Worm (Caenorhabditis elegans) whole organism, L3 larva: ENCODE data around the gene H01M10.1.

Experiments used
- R02D3.7 ChIP-seq: fragments of 150-350 bp; optimal IDR thresholded peaks from 2 replicates; lab custom pipeline; 2014; ENCODE audit warnings: missing biosample characterization, missing genetic modification characterization
- ama-1 ChIP-seq: fragments of 150-350 bp; optimal IDR thresholded peaks from 2 replicates; lab custom pipeline; 2018
- ceh-16 ChIP-seq: sonication (generic microtip); optimal IDR thresholded peaks from 2 replicates; lab custom pipeline; 2017; ENCODE audit warnings: missing biosample characterization, missing genetic modification characterization
- ceh-82 ChIP-seq: fragments of 150-350 bp; optimal IDR thresholded peaks from 2 replicates; lab custom pipeline; 2014; ENCODE audit warnings: missing biosample characterization, missing genetic modification characterization
- ceh-9 ChIP-seq: sonication (generic microtip); optimal IDR thresholded peaks from 2 replicates; lab custom pipeline; 2018; ENCODE audit warnings: missing biosample characterization, missing genetic modification characterization
- egl-27 ChIP-seq: sonication (generic microtip); optimal IDR thresholded peaks from 4 replicates; lab custom pipeline; 2017; ENCODE audit warnings: missing biosample characterization, missing genetic modification reagents, missing genetic modification characterization
- egl-5 ChIP-seq: fragments of 150-350 bp; optimal IDR thresholded peaks from 2 replicates; lab custom pipeline; 2017; ENCODE audit warnings: missing biosample characterization, missing genetic modification reagents, missing genetic modification characterization, inconsistent platforms
- elt-2 ChIP-seq: sonication (generic microtip); optimal IDR thresholded peaks from 2 replicates; lab custom pipeline; 2016; ENCODE audit warnings: missing genetic modification reagents, mild to moderate bottlenecking, missing genetic modification characterization, missing compliant biosample characterization
- elt-3 ChIP-seq, 3 experiments: fragments of 150-350 bp in 1 of 3; sonication (generic microtip) in 2 of 3; optimal IDR thresholded peaks; 2 replicates in 2 of 3; 4 replicates in 1 of 3; lab custom pipeline; 2014 to 2017; ENCODE audit warnings: missing biosample characterization in 3 of 3, missing genetic modification characterization in 3 of 3
- fkh-2 ChIP-seq: fragments of 150-350 bp; optimal IDR thresholded peaks from 2 replicates; lab custom pipeline; 2014; ENCODE audit warnings: missing biosample characterization, missing genetic modification reagents, missing genetic modification characterization
- fos-1 ChIP-seq: fragments of 150-350 bp; optimal IDR thresholded peaks from 2 replicates; lab custom pipeline; 2014; ENCODE audit warnings: missing biosample characterization, missing genetic modification characterization
- hmg-11 ChIP-seq: sonication (generic microtip); optimal IDR thresholded peaks from 2 replicates; lab custom pipeline; 2016; ENCODE audit warnings: missing genetic modification characterization, missing compliant biosample characterization
- jun-1 ChIP-seq: fragments of 150-350 bp; optimal IDR thresholded peaks from 2 replicates; lab custom pipeline; 2014; ENCODE audit warnings: missing biosample characterization, missing genetic modification reagents, missing genetic modification characterization
- lin-39 ChIP-seq: fragments of 150-350 bp; optimal IDR thresholded peaks from 2 replicates; lab custom pipeline; 2018; ENCODE audit warnings: missing biosample characterization, missing genetic modification reagents, missing genetic modification characterization
- lsy-12 ChIP-seq: sonication (generic microtip); optimal IDR thresholded peaks from 2 replicates; lab custom pipeline; 2016; ENCODE audit warnings: mild to moderate bottlenecking, missing genetic modification characterization, missing compliant biosample characterization
- mdl-1 ChIP-seq: fragments of 150-350 bp; optimal IDR thresholded peaks from 2 replicates; lab custom pipeline; 2014; ENCODE audit warnings: missing biosample characterization, missing genetic modification characterization
- nfya-1 ChIP-seq: sonication (generic microtip); optimal IDR thresholded peaks from 2 replicates; lab custom pipeline; 2017; ENCODE audit warnings: missing genetic modification characterization, mild to moderate bottlenecking, missing compliant biosample characterization, antibody characterized with exemption, moderate library complexity; ENCODE audit not compliant: insufficient read depth
- nhr-12 ChIP-seq: fragments of 150-350 bp; optimal IDR thresholded peaks from 2 replicates; lab custom pipeline; 2014; ENCODE audit warnings: missing biosample characterization, missing genetic modification characterization
- nhr-23 ChIP-seq: fragments of 150-350 bp; optimal IDR thresholded peaks from 2 replicates; lab custom pipeline; 2014; ENCODE audit warnings: missing biosample characterization, missing genetic modification reagents, missing genetic modification characterization
- nhr-237 ChIP-seq: fragments of 150-350 bp; optimal IDR thresholded peaks from 2 replicates; lab custom pipeline; 2014; ENCODE audit warnings: missing biosample characterization, missing genetic modification characterization
- nhr-25 ChIP-seq: sonication (generic microtip); optimal IDR thresholded peaks from 2 replicates; lab custom pipeline; 2017; ENCODE audit warnings: missing biosample characterization, missing genetic modification characterization
- nhr-43 ChIP-seq: sonication (generic microtip); optimal IDR thresholded peaks from 2 replicates; lab custom pipeline; 2016; ENCODE audit warnings: mild to moderate bottlenecking, missing genetic modification characterization, missing compliant biosample characterization; ENCODE audit not compliant: poor library complexity, severe bottlenecking
- nhr-67 ChIP-seq: fragments of 150-350 bp; optimal IDR thresholded peaks from 2 replicates; lab custom pipeline; 2014; ENCODE audit warnings: missing biosample characterization, missing genetic modification characterization
- nhr-76 ChIP-seq: fragments of 150-350 bp; sonication (generic microtip); optimal IDR thresholded peaks from 5 replicates; lab custom pipeline; 2014; ENCODE audit warnings: missing biosample characterization, missing genetic modification characterization
- pha-4 ChIP-seq: fragments of 150-350 bp; optimal IDR thresholded peaks from 2 replicates; lab custom pipeline; 2014; ENCODE audit warnings: missing biosample characterization, missing genetic modification reagents, missing genetic modification characterization
- pqm-1 ChIP-seq: fragments of 150-350 bp; optimal IDR thresholded peaks from 2 replicates; lab custom pipeline; 2017; ENCODE audit warnings: missing biosample characterization, missing genetic modification characterization, inconsistent platforms
- sea-2 ChIP-seq: fragments of 150-350 bp; sonication (generic microtip); optimal IDR thresholded peaks from 4 replicates; lab custom pipeline; 2014; ENCODE audit warnings: missing biosample characterization, missing genetic modification reagents, missing genetic modification characterization
- skn-1 ChIP-seq: fragments of 150-350 bp; optimal IDR thresholded peaks from 2 replicates; lab custom pipeline; 2014; ENCODE audit warnings: missing biosample characterization, missing genetic modification characterization
- snpc-4 ChIP-seq: fragments of 150-350 bp; optimal IDR thresholded peaks from 2 replicates; lab custom pipeline; 2014; ENCODE audit warnings: missing biosample characterization, missing genetic modification characterization
- tbx-2 ChIP-seq: sonication (generic microtip); optimal IDR thresholded peaks from 2 replicates; lab custom pipeline; 2016; ENCODE audit warnings: mild to moderate bottlenecking, missing genetic modification characterization, missing compliant biosample characterization
- unc-39 ChIP-seq: sonication (generic microtip); optimal IDR thresholded peaks from 4 replicates; lab custom pipeline; 2017; ENCODE audit warnings: missing biosample characterization, missing genetic modification characterization
- unc-62 ChIP-seq: fragments of 150-350 bp; sonication (generic microtip); optimal IDR thresholded peaks from 4 replicates; lab custom pipeline; 2014; ENCODE audit warnings: missing biosample characterization, missing genetic modification reagents, missing genetic modification characterization
- zag-1 ChIP-seq: fragments of 150-350 bp; optimal IDR thresholded peaks from 2 replicates; lab custom pipeline; 2014; ENCODE audit warnings: missing biosample characterization, missing genetic modification characterization
- ztf-11 ChIP-seq: fragments of 150-350 bp; optimal IDR thresholded peaks from 2 replicates; lab custom pipeline; 2014; ENCODE audit warnings: missing biosample characterization, missing genetic modification characterization

Gene H01M10.1

DNA sequence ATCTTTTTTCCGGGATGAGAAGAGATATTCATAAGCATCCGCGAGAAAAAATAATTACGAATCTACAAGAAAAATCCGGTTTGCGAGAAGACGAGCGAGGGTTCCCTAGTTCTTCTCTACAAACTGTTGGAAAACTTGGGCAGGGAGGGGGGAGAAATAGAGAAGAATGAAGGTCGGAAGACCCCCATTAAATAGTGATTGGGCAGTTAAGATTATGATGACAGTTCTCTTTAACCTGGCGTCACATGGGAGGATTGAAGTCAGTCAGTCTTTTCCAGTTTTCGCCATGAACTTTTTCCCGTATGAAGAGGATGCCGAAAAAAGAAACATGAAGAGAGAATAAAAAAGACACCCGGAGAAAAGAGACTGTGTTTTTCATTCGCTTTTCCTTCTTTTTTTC, 10.4 kb upstream of the H01M10.1 start:
- TF ChIP-seq pqm-1 (no peak), egl-5 (tag; lab: Kevin White, UChicago) (peak; percentile 76), ama-1 (lab: Kevin White, UChicago) (peak; percentile 67), mdl-1 (tag; lab: Kevin White, UChicago) (peak; percentile 1), elt-3 (tag; optimal IDR thresholded peaks at IDR 0.05; lab: Kevin White, UChicago) (peak in 1 of 3 experiments; percentile 25), lsy-12 (tag; lab: Kevin White, UChicago) (peak; percentile 15), nhr-237 (tag; lab: Kevin White, UChicago) (no peak), nfya-1 (tag; lab: Kevin White, UChicago) (peak; percentile 23), jun-1 (tag; lab: Kevin White, UChicago) (peak; percentile 13), nhr-43 (tag; lab: Kevin White, UChicago) (peak; percentile 71), nhr-23 (tag; lab: Kevin White, UChicago) (peak; percentile 89), elt-2 (tag; lab: Kevin White, UChicago) (no peak), tbx-2 (tag; lab: Kevin White, UChicago) (peak; percentile 15), nhr-25 (peak; percentile 86), nhr-12 (tag; lab: Kevin White, UChicago) (no peak)

DNA sequence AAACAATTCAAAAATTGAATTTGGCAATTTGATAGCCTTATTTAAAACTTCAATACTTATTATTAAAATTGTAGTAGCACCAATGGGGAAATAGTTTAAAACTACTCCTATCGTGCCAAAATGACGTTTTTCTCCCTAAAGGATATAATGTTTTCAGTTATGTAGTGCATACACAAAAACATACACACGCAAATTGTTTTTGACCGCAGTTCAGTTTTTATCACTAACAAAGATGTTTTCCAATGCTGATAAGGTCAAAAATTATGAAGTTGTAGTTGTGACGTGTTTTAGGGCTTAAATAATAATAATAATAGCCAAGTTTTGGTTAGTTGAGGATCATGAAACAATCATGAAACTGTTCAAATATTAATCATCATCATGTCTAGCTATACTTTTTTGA, 9.6 kb upstream of the H01M10.1 start:
- TF ChIP-seq elt-2 (tag; lab: Kevin White, UChicago) (peak; percentile 18), ztf-11 (no peak)

DNA sequence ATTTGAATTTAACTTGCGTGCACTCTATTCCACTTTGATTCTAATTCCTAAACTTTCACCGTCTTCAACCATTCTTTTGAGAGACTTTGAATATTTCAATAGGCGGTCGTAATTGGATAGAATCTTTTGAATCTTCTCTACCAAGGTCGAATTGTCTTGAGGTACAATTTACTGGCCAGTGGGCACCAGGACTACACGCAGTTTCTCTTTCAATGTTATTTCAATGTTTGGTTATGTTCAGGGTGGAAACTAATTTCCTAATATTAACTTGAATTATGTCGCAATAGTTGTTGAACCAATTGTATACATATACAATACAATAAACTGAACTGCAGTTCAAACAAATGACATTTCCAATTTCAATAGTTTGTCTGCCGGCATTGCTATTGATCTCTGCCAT, 7.6 kb upstream of the H01M10.1 start:
- TF ChIP-seq pqm-1 = no peak
- TF ChIP-seq snpc-4 (tag; lab: Kevin White, UChicago) = no peak
- no peak for TF ChIP-seq elt-3 (tag; optimal IDR thresholded peaks at IDR 0.05; lab: Kevin White, UChicago)
- TF ChIP-seq nhr-25 = peak; percentile 66
- TF ChIP-seq nhr-76 (tag; lab: Kevin White, UChicago) = no peak
- TF ChIP-seq R02D3.7 (tag; lab: Kevin White, UChicago) = no peak
- no peak for TF ChIP-seq fos-1 (tag; lab: Kevin White, UChicago)

DNA sequence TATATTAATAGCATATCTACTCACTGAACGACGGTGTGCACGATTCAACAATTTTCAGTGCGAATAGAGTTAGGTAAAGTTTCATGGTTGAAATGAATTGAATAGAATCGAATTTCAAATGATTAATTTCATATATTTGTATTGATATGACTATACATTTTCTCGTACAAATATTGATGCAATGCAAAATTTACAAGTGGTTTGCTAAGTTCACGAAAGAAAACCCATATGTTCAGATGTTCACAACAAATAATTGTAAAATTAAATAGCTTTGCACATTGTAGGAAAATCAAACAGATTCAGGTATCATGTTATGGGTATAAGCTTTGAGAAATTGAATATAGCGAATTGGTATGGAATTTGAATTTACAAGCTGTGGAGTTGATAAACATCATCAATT, 5.3 kb upstream of the H01M10.1 start, which contains the start of gene H01M10.2:
Gene H01M10.2, minus strand, starts transcription at position 101 of the 400 bp plus-strand sequence.
- TF ChIP-seq nhr-67 (tag; lab: Kevin White, UChicago) = no peak
- no peak for TF ChIP-seq unc-62

- TF ChIP-seq skn-1 (tag; lab: Kevin White, UChicago) = no peak
- peak; percentile 16 for TF ChIP-seq pha-4 (tag; lab: Kevin White, UChicago)
- no peak for TF ChIP-seq unc-62
- TF ChIP-seq, all 47 proteins: peak for 1
Measured at ce11 chrX:2583135-2583683, 2.8 kb upstream of the H01M10.1 start.

ce11 chrX:2581828-2582589, 1.6 kb upstream of the H01M10.1 start:
- TF ChIP-seq zag-1 (tag; lab: Kevin White, UChicago) = no peak
- peak; percentile 35 for TF ChIP-seq hmg-11 (tag; lab: Kevin White, UChicago)
- peak; percentile 41 for TF ChIP-seq nhr-25

DNA sequence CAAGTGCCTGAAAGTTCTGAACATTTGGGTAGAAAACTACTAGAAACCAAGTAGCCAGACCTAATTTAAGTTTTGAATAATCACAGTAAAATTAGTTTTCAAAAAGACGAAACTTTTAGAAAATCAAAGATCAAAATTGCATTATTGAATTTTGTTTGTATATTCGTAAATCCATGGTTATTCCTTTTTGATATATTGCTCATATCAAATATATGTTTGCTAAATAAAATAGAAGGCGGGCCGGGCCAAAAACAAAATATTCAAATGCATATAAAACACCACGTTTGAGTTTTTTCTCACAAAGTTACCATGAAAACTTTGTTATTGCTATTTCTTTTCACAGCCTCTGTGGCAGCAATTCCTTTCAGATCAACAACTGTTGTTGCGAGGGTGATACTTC, 2.9 kb downstream of the H01M10.1 start, which contains the start of gene ttr-42:
Gene ttr-42, plus strand, starts transcription at position 301 of the 400 bp plus-strand sequence.
- TF ChIP-seq lin-39 = no peak
- TF ChIP-seq sea-2 = no peak
- no peak for TF ChIP-seq elt-3 (tag; optimal IDR thresholded peaks at IDR 0.05; lab: Kevin White, UChicago)
- no peak for TF ChIP-seq zag-1 (tag; lab: Kevin White, UChicago)
- no peak for TF ChIP-seq nhr-25
- no peak for TF ChIP-seq unc-39 (tag; lab: Kevin White, UChicago)
- no peak for TF ChIP-seq ceh-82 (tag; lab: Kevin White, UChicago)
- no peak for TF ChIP-seq egl-27
- no peak for TF ChIP-seq fkh-2 (tag; lab: Kevin White, UChicago)
- no peak for TF ChIP-seq ztf-11
- no peak for TF ChIP-seq nfya-1 (tag; lab: Kevin White, UChicago)
- TF ChIP-seq ceh-16 (tag; lab: Kevin White, UChicago) = no peak
- no peak for TF ChIP-seq ceh-9 (tag; lab: Kevin White, UChicago)
- no peak for TF ChIP-seq elt-2 (tag; lab: Kevin White, UChicago)
